Fruit fly (Drosophila melanogaster) whole organism, embryonic: ENCODE data around the gene Rbbp5.

Experiments used
- Asciz ChIP-seq: fragments of 200-800 bp; sonication (Bioruptor generic); optimal IDR thresholded peaks from 2 replicates; lab custom pipeline; 2017; ENCODE audit warnings: missing biosample characterization, mild to moderate bottlenecking, missing genetic modification characterization, missing genetic modification reagents
- CG10147 ChIP-seq: fragments of 200-800 bp; sonication (Bioruptor generic); optimal IDR thresholded peaks from 2 replicates; lab custom pipeline; 2019; ENCODE audit warnings: missing biosample characterization, mild to moderate bottlenecking, missing genetic modification characterization, moderate library complexity
- CG10565 ChIP-seq: fragments of 200-800 bp; sonication (Bioruptor generic); optimal IDR thresholded peaks from 3 replicates; lab custom pipeline; 2016; ENCODE audit warnings: missing biosample characterization, mild to moderate bottlenecking, missing genetic modification characterization
- CG10979 ChIP-seq: fragments of 200-800 bp; sonication (Bioruptor generic); optimal IDR thresholded peaks from 2 replicates; lab custom pipeline; 2018; ENCODE audit warnings: missing biosample characterization, mild to moderate bottlenecking, missing genetic modification characterization, moderate library complexity
- CG11093 ChIP-seq: fragments of 200-800 bp; sonication (Bioruptor generic); IDR thresholded peaks from 3 replicates; pipeline ENCODE4 v1.3.6; 2022; ENCODE audit warnings: missing biosample characterization, missing genetic modification characterization
- CG11456 ChIP-seq: fragments of 200-800 bp; sonication (Bioruptor generic); IDR thresholded peaks from 3 replicates; pipeline ENCODE4 v1.3.6; 2022; ENCODE audit warnings: missing biosample characterization, missing genetic modification characterization
- CG11560 ChIP-seq: fragments of 200-800 bp; sonication (Bioruptor generic); IDR thresholded peaks from 3 replicates; pipeline ENCODE4 v1.3.6; 2022; ENCODE audit warnings: missing biosample characterization, missing genetic modification characterization
- CG1529 ChIP-seq: fragments of 200-800 bp; sonication (Bioruptor generic); optimal IDR thresholded peaks from 3 replicates; lab custom pipeline; 2018; ENCODE audit warnings: missing biosample characterization, missing genetic modification characterization
- CG1647 ChIP-seq: fragments of 200-800 bp; sonication (Bioruptor generic); optimal IDR thresholded peaks from 3 replicates; lab custom pipeline; 2016; ENCODE audit warnings: missing biosample characterization, missing genetic modification characterization
- CG16815 ChIP-seq: fragments of 200-800 bp; sonication (Bioruptor generic); optimal IDR thresholded peaks from 3 replicates; lab custom pipeline; 2017; ENCODE audit warnings: missing biosample characterization, mild to moderate bottlenecking, missing genetic modification characterization
- CG17912 ChIP-seq: fragments of 200-800 bp; sonication (Bioruptor generic); optimal IDR thresholded peaks from 2 replicates; lab custom pipeline; 2018; ENCODE audit warnings: missing biosample characterization, mild to moderate bottlenecking, missing genetic modification characterization
- CG30403 ChIP-seq: fragments of 200-800 bp; sonication (Bioruptor generic); optimal IDR thresholded peaks from 3 replicates; lab custom pipeline; 2016; ENCODE audit warnings: missing biosample characterization, missing genetic modification characterization
- CG31441 ChIP-seq: fragments of 200-800 bp; sonication (Bioruptor generic); IDR thresholded peaks from 2 replicates; pipeline ENCODE4 v1.3.6; 2022; ENCODE audit warnings: missing biosample characterization, missing genetic modification characterization
- CG33213 ChIP-seq: fragments of 200-800 bp; sonication (Bioruptor generic); optimal IDR thresholded peaks from 3 replicates; lab custom pipeline; 2016; ENCODE audit warnings: missing biosample characterization, missing genetic modification characterization
- CG34224 ChIP-seq: fragments of 200-800 bp; sonication (Bioruptor generic); IDR thresholded peaks from 3 replicates; pipeline ENCODE4 v1.3.6; 2022; ENCODE audit warnings: missing biosample characterization, missing genetic modification characterization; ENCODE audit not compliant: partially characterized antibody
- CG4328 ChIP-seq: fragments of 200-800 bp; sonication (Bioruptor generic); optimal IDR thresholded peaks from 3 replicates; lab custom pipeline; 2017; ENCODE audit warnings: missing biosample characterization, missing genetic modification reagents, missing genetic modification characterization
- CG4617 ChIP-seq: fragments of 200-800 bp; sonication (Bioruptor generic); optimal IDR thresholded peaks from 3 replicates; lab custom pipeline; 2016; ENCODE audit warnings: missing biosample characterization, missing genetic modification characterization, borderline replicate concordance
- CG6689 ChIP-seq: fragments of 200-800 bp; sonication (Bioruptor generic); IDR thresholded peaks from 2 replicates; pipeline ENCODE4 v1.3.6; 2022; ENCODE audit warnings: missing biosample characterization, missing genetic modification characterization
- CG6791 ChIP-seq: fragments of 200-800 bp; sonication (Bioruptor generic); IDR thresholded peaks from 3 replicates; pipeline ENCODE4 v1.3.6; 2022; ENCODE audit warnings: missing biosample characterization, missing genetic modification characterization; ENCODE audit not compliant: partially characterized antibody
- CG6813 ChIP-seq: fragments of 200-800 bp; sonication (Bioruptor generic); optimal IDR thresholded peaks from 2 replicates; lab custom pipeline; 2017; ENCODE audit warnings: missing biosample characterization, missing genetic modification characterization, mild to moderate bottlenecking, moderate library complexity, missing genetic modification reagents
- CG8281 ChIP-seq: fragments of 200-800 bp; sonication (Bioruptor generic); optimal IDR thresholded peaks from 2 replicates; lab custom pipeline; 2018; ENCODE audit warnings: missing biosample characterization, mild to moderate bottlenecking, missing genetic modification characterization, moderate library complexity
- CG8359 ChIP-seq: fragments of 200-800 bp; sonication (Bioruptor generic); optimal IDR thresholded peaks from 2 replicates; lab custom pipeline; 2017; ENCODE audit warnings: missing biosample characterization, mild to moderate bottlenecking, missing genetic modification characterization, borderline replicate concordance
- CG8478 ChIP-seq: fragments of >200 bp; optimal IDR thresholded peaks from 2 replicates; lab custom pipeline; 2018
- CG9932 ChIP-seq: fragments of 200-800 bp; sonication (Bioruptor generic); IDR thresholded peaks from 2 replicates; pipeline ENCODE4 v1.3.6; 2022; ENCODE audit warnings: missing biosample characterization, missing genetic modification characterization
- Camta ChIP-seq: fragments of 200-800 bp; sonication (Bioruptor generic); optimal IDR thresholded peaks from 2 replicates; lab custom pipeline; 2016; ENCODE audit warnings: missing biosample characterization, missing genetic modification characterization
- D ChIP-seq, 2 experiments: fragments of 200-800 bp in 1 of 2; fragments of >200 bp in 1 of 2; sonication (Bioruptor generic) in 1 of 2; optimal IDR thresholded peaks; 2 replicates in 1 of 2; 3 replicates in 1 of 2; lab custom pipeline; 2017; ENCODE audit warnings: mild to moderate bottlenecking in 1 of 2, missing biosample characterization in 1 of 2, missing genetic modification characterization in 1 of 2, missing genetic modification reagents in 1 of 2
- Dp ChIP-seq: fragments of 200-800 bp; sonication (Bioruptor generic); optimal IDR thresholded peaks from 2 replicates; lab custom pipeline; 2018; ENCODE audit warnings: missing biosample characterization, mild to moderate bottlenecking, missing genetic modification characterization, moderate library complexity
- Gug ChIP-seq: fragments of 200-800 bp; sonication (Bioruptor generic); IDR thresholded peaks from 4 replicates; pipeline ENCODE4 v1.3.6; 2022; ENCODE audit warnings: missing biosample characterization, missing genetic modification characterization
- H2.0 ChIP-seq: fragments of 200-800 bp; sonication (Bioruptor generic); IDR thresholded peaks from 2 replicates; pipeline ENCODE4 v1.3.6; 2022; ENCODE audit warnings: missing biosample characterization, missing genetic modification characterization
- Hr78 ChIP-seq, 2 experiments: fragments of 200-800 bp in 1 of 2; fragments of >200 bp in 1 of 2; sonication (Bioruptor generic) in 1 of 2; optimal IDR thresholded peaks; 2 replicates each; lab custom pipeline; 2017 to 2019; ENCODE audit warnings: missing biosample characterization in 2 of 2, missing genetic modification characterization in 2 of 2, mild to moderate bottlenecking in 1 of 2, moderate library complexity in 1 of 2
- Hsf ChIP-seq: fragments of 200-800 bp; sonication (Bioruptor generic); optimal IDR thresholded peaks from 3 replicates; lab custom pipeline; 2016; ENCODE audit warnings: missing biosample characterization, missing genetic modification characterization
- Kr ChIP-seq: fragments of 200-800 bp; sonication (Bioruptor generic); optimal IDR thresholded peaks from 2 replicates; lab custom pipeline; 2017; ENCODE audit warnings: missing biosample characterization, mild to moderate bottlenecking, missing genetic modification characterization
- Mrtf ChIP-seq: fragments of 200-800 bp; sonication (Bioruptor generic); IDR thresholded peaks from 3 replicates; pipeline ENCODE4 v1.3.6; 2022; ENCODE audit warnings: missing biosample characterization, missing genetic modification characterization
- NFAT ChIP-seq: fragments of 200-800 bp; sonication (Bioruptor generic); IDR thresholded peaks from 2 replicates; pipeline ENCODE4 v1.3.6; 2022; ENCODE audit warnings: missing biosample characterization, missing genetic modification characterization
- Pdp1 ChIP-seq, 2 experiments: fragments of 200-800 bp; sonication (Bioruptor generic); optimal IDR thresholded peaks; 3 replicates each; lab custom pipeline; 2016; ENCODE audit warnings: missing biosample characterization in 2 of 2, missing genetic modification characterization in 2 of 2, mild to moderate bottlenecking in 1 of 2, moderate library complexity in 1 of 2
- ap ChIP-seq: fragments of 200-800 bp; sonication (Bioruptor generic); IDR thresholded peaks from 2 replicates; pipeline ENCODE4 v1.3.6; 2022; ENCODE audit warnings: missing biosample characterization, missing genetic modification characterization
- dan ChIP-seq: fragments of 200-800 bp; sonication (Bioruptor generic); IDR thresholded peaks from 2 replicates; pipeline ENCODE4 v1.3.6; 2022; ENCODE audit warnings: missing biosample characterization, missing genetic modification characterization
- dm ChIP-seq: fragments of 200-800 bp; sonication (Bioruptor generic); optimal IDR thresholded peaks from 3 replicates; lab custom pipeline; 2016; ENCODE audit warnings: missing biosample characterization, missing genetic modification characterization
- gce ChIP-seq: fragments of 200-800 bp; sonication (Bioruptor generic); IDR thresholded peaks from 3 replicates; pipeline ENCODE4 v1.3.6; 2022; ENCODE audit warnings: missing biosample characterization, missing genetic modification characterization
- grn ChIP-seq: fragments of 200-800 bp; sonication (Bioruptor generic); optimal IDR thresholded peaks from 3 replicates; lab custom pipeline; 2017; ENCODE audit warnings: missing biosample characterization, missing genetic modification characterization
- h ChIP-seq: fragments of >200 bp; optimal IDR thresholded peaks from 2 replicates; lab custom pipeline; 2017
- knrl ChIP-seq: fragments of 200-800 bp; sonication (Bioruptor generic); IDR thresholded peaks from 3 replicates; pipeline ENCODE4 v1.3.6; 2022; ENCODE audit warnings: missing biosample characterization, missing genetic modification characterization; ENCODE audit not compliant: partially characterized antibody
- lbe ChIP-seq: fragments of 200-800 bp; sonication (Bioruptor generic); optimal IDR thresholded peaks from 2 replicates; lab custom pipeline; 2016; ENCODE audit warnings: missing biosample characterization, mild to moderate bottlenecking, missing genetic modification characterization
- pfk ChIP-seq: fragments of 200-800 bp; sonication (Bioruptor generic); optimal IDR thresholded peaks from 2 replicates; lab custom pipeline; 2018; ENCODE audit warnings: missing biosample characterization, mild to moderate bottlenecking, missing genetic modification characterization, moderate library complexity
- salm ChIP-seq: fragments of 200-800 bp; sonication (Bioruptor generic); optimal IDR thresholded peaks from 2 replicates; lab custom pipeline; 2018; ENCODE audit warnings: missing biosample characterization, mild to moderate bottlenecking, missing genetic modification characterization
- tap ChIP-seq: fragments of 200-800 bp; optimal IDR thresholded peaks from 3 replicates; lab custom pipeline; 2019; ENCODE audit warnings: missing biosample characterization, mild to moderate bottlenecking, missing genetic modification characterization, moderate library complexity
- wek ChIP-seq: fragments of 200-800 bp; sonication (Bioruptor generic); optimal IDR thresholded peaks from 3 replicates; lab custom pipeline; 2018; ENCODE audit warnings: missing biosample characterization, mild to moderate bottlenecking, missing genetic modification characterization, moderate library complexity
- zfh1 ChIP-seq: fragments of 200-800 bp; sonication (Bioruptor generic); IDR thresholded peaks from 3 replicates; pipeline ENCODE4 v1.3.6; 2022; ENCODE audit warnings: missing biosample characterization, missing genetic modification characterization

The Rbbp5 gene

DNA sequence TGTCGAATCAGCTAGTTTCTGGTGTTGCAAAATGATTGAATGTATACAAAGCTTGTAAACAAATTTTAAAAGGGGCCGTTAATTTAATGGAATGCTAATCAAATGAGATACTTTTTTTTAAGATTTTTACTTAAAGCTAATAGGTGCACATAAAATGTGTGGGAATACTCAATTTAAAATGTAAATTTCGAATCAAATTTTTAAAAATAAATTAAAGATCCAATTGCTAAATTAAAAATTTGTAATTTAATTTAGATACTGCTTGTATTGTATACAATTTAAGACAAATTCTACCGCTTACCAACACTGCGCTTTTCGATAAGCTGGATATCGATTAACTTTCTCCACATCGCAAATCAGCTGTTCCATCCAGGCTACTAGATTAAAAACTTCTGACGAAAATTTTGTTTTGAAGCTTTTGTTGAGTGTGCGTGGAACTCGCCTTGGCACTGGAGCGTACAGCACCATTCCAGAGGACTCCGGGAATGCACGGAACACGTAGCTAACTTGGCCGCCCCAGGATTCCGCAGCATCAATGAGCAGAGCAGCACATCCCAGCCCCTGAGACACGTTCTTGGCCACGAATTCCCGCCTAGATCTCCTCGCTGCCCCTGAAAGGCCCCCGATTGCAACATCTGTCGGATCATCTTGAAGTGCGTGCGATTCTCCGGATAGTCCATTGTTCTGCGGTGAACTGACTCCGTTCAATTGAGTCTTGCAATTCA is 36.5 kb upstream of the Rbbp5 start, which contains the start of the genes CG5498 and fbl (continued):
- TF ChIP-seq CG4328 (GFP tag; lab: Kevin White, UChicago) (peak; percentile 30), pfk (GFP tag; lab: Kevin White, UChicago) (no peak), tap (tag; lab: Kevin White, UChicago) (peak; percentile 13), CG9932 (GFP tag; lab: Robert Waterston, UW) (peak; percentile 56), Pdp1 (GFP tag; optimal IDR thresholded peaks at IDR 0.05; lab: Kevin White, UChicago) (peak; percentile 8 to 45), CG10979 (tag; lab: Kevin White, UChicago) (peak; percentile 52), dm (GFP tag; lab: Kevin White, UChicago) (no peak), h (no peak), CG4617 (GFP tag; lab: Kevin White, UChicago) (peak; percentile 8), CG11560 (tag; lab: Robert Waterston, UW) (no peak), CG11456 (GFP tag; lab: Robert Waterston, UW) (no peak), Asciz (GFP tag; lab: Kevin White, UChicago) (peak; percentile 38), grn (GFP tag; lab: Kevin White, UChicago) (peak; percentile 31), NFAT (GFP tag; lab: Robert Waterston, UW) (peak; percentile 38; the same call in 1 of the 2 replicates), CG30403 (GFP tag; lab: Kevin White, UChicago) (peak; percentile 84), salm (peak; percentile 51), knrl (GFP tag; lab: Robert Waterston, UW) (no peak), CG10147 (GFP tag; lab: Kevin White, UChicago) (peak; percentile 36), zfh1 (GFP tag; lab: Robert Waterston, UW) (peak; percentile 53; the same call in 2 of the 3 replicates), gce (no peak), H2.0 (GFP tag; lab: Robert Waterston, UW) (no peak), CG16815 (GFP tag; lab: Kevin White, UChicago) (peak; percentile 26), CG34224 (GFP tag; lab: Robert Waterston, UW) (peak; percentile 37; the same call in 1 of the 3 replicates), CG31441 (peak; percentile 66), CG6813 (GFP tag; lab: Kevin White, UChicago) (no peak), Gug (no peak)

- TF ChIP-seq CG6689 (GFP tag; lab: Robert Waterston, UW) (no peak), wek (GFP tag; lab: Kevin White, UChicago) (no peak), ap (GFP tag; lab: Robert Waterston, UW) (no peak), CG8281 (no peak), lbe (GFP tag; lab: Kevin White, UChicago) (no peak), dan (GFP tag; lab: Robert Waterston, UW) (no peak), CG8359 (GFP tag; lab: Kevin White, UChicago) (no peak), CG10565 (GFP tag; lab: Kevin White, UChicago) (no peak), Dp (GFP tag; lab: Kevin White, UChicago) (no peak), D (optimal IDR thresholded peaks at IDR 0.05; lab: Kevin White, UChicago) (no peak), D (GFP tag; optimal IDR thresholded peaks at IDR 0.05; lab: Kevin White, UChicago) (no peak), tap (tag; lab: Kevin White, UChicago) (no peak), CG6791 (0 out of 3 replicates have a peak, but pooled peaks have one; percentile 11), Hsf (GFP tag; lab: Kevin White, UChicago) (no peak), Kr (GFP tag; lab: Kevin White, UChicago) (no peak), CG1529 (GFP tag; lab: Kevin White, UChicago) (no peak), Gug (no peak), Hr78 (GFP tag; optimal IDR thresholded peaks at IDR 0.05; lab: Kevin White, UChicago) (no peak), CG1647 (GFP tag; lab: Kevin White, UChicago) (no peak), CG17912 (no peak), CG8478 (peak; percentile 55), Mrtf (GFP tag; lab: Robert Waterston, UW) (no peak), Camta (GFP tag; lab: Kevin White, UChicago) (no peak), CG11093 (GFP tag; lab: Robert Waterston, UW) (no peak), CG33213 (no peak)
These were observed 31.8 kb upstream of the Rbbp5 start for dm6 chr3L:20379496-20379895.
